Fruit fly (Drosophila melanogaster) whole organism, embryonic: Measurements from ENCODE around the gene udt.

Source experiments
- CG1233 ChIP-seq: fragments of 200-800 bp; sonication (Bioruptor generic); optimal IDR thresholded peaks from 4 replicates; lab custom pipeline; 2018; ENCODE audit warnings: missing biosample characterization, mild to moderate bottlenecking, missing genetic modification characterization
- CG34376 ChIP-seq: fragments of 200-800 bp; sonication (Bioruptor generic); optimal IDR thresholded peaks from 2 replicates; lab custom pipeline; 2018; ENCODE audit warnings: missing biosample characterization, mild to moderate bottlenecking, missing genetic modification characterization
- CG8281 ChIP-seq: fragments of 200-800 bp; sonication (Bioruptor generic); optimal IDR thresholded peaks from 2 replicates; lab custom pipeline; 2018; ENCODE audit warnings: missing biosample characterization, mild to moderate bottlenecking, missing genetic modification characterization, moderate library complexity
- Hr3 ChIP-seq: fragments of 200-800 bp; sonication (Bioruptor generic); optimal IDR thresholded peaks from 3 replicates; lab custom pipeline; 2016; ENCODE audit warnings: missing biosample characterization, missing genetic modification characterization
- klu ChIP-seq: fragments of 200-800 bp; sonication (Bioruptor generic); IDR thresholded peaks from 2 replicates; pipeline ENCODE4 v1.3.6; 2022; ENCODE audit warnings: missing biosample characterization, missing genetic modification characterization
- lov ChIP-seq, 2 experiments: fragments of 200-800 bp in 1 of 2; fragments of >200 bp in 1 of 2; sonication (Bioruptor generic) in 1 of 2; IDR thresholded peaks in 1 of 2; optimal IDR thresholded peaks in 1 of 2; 2 replicates in 1 of 2; 3 replicates in 1 of 2; pipeline versions ENCODE4 v1.3.6 to Lab custom; 2017 to 2022; ENCODE audit warnings: missing biosample characterization in 1 of 2, missing genetic modification characterization in 1 of 2
- tin ChIP-seq: fragments of 200-800 bp; sonication (Bioruptor generic); optimal IDR thresholded peaks from 3 replicates; lab custom pipeline; 2016; ENCODE audit warnings: missing biosample characterization, missing genetic modification characterization

dm6 chr3R:23784925-23785680, 22.0 kb upstream of the udt start:
- TF ChIP-seq CG34376 = no peak
- no peak for TF ChIP-seq tin
- no peak for TF ChIP-seq CG8281 (tag; lab: Kevin White, UChicago)
- no peak for TF ChIP-seq lov (optimal IDR thresholded peaks at IDR 0.05; lab: Kevin White, UChicago)
- TF ChIP-seq lov (GFP tag; IDR thresholded peaks at IDR 0.05; lab: Robert Waterston, UW) = no peak
- no peak for TF ChIP-seq Hr3 (GFP tag; lab: Kevin White, UChicago)
- TF ChIP-seq CG1233 (GFP tag; lab: Kevin White, UChicago) = no peak
- TF ChIP-seq klu = no peak
